Fruit fly (Drosophila melanogaster): ENCODE data around the gene Rab26.

The Rab26 gene

DNA sequence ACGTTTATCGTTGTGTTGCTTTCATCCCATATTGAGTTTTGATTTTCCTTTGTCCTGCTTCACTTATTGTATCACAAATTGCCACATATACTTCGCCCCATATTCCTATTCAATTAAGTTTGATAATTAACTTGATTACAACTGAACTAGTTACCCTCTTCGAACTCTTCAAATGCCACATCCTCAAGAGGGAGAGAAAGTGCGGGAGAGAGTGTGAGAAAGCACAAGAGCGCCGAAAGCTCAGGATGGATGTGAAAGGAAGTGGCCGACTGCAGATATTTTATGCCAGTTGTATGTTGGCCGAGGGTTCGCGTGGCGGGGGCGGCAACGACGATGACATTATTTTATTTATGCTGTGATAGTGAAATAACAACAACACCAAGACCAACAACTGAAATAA lies at the start of gene Rab26:
TSS of gene Rab26 (plus strand) at position 301 of the 400 bp plus-strand sequence.
- TF ChIP-seq ttk (optimal IDR thresholded peaks at IDR 0.05): no peak
- no peak for TF ChIP-seq psq (optimal IDR thresholded peaks at IDR 0.05)
- TF ChIP-seq Sin3A (optimal IDR thresholded peaks at IDR 0.05): no peak
- no peak for TF ChIP-seq h (optimal IDR thresholded peaks at IDR 0.05)
- no peak for TF ChIP-seq insv (optimal IDR thresholded peaks at IDR 0.05)
- TF ChIP-seq Myc (optimal IDR thresholded peaks at IDR 0.05): no peak

DNA sequence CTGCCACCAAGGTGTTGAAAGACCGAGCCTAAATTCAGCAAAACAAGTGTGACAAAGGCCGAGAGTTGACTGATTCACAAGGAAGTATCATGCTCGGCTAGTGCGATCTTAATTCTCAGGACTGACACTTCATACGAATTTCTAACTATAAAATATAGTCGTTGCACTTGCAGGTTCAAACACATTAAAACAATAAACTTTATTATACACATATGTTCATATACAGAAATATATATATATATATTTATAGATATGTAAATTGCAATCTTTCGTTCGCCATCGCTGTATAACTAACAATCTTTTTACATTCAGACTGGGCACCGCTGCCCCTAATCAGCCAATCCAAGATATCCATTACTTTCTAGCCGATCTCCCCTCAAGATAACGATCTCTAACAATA lies 48.1 kb upstream of the Rab26 start, which contains the start of gene CG9389:
TSS of gene CG9389 (minus strand) at position 101 of the 400 bp plus-strand sequence.
- TF ChIP-seq insv (optimal IDR thresholded peaks at IDR 0.05): no peak
- no peak for TF ChIP-seq h (optimal IDR thresholded peaks at IDR 0.05)
- no peak for TF ChIP-seq ttk (optimal IDR thresholded peaks at IDR 0.05)
- TF ChIP-seq psq (optimal IDR thresholded peaks at IDR 0.05): no peak
- no peak for TF ChIP-seq Myc (optimal IDR thresholded peaks at IDR 0.05)
- no peak for TF ChIP-seq Sin3A (optimal IDR thresholded peaks at IDR 0.05)

- TF ChIP-seq psq (optimal IDR thresholded peaks at IDR 0.05) (no peak), Myc (optimal IDR thresholded peaks at IDR 0.05) (no peak), h (optimal IDR thresholded peaks at IDR 0.05) (no peak), insv (optimal IDR thresholded peaks at IDR 0.05) (no peak), ttk (optimal IDR thresholded peaks at IDR 0.05) (no peak), Sin3A (optimal IDR thresholded peaks at IDR 0.05) (no peak)
Observed at dm6 chr3L:21273504-21273903, 45.1 kb upstream of the Rab26 start.

DNA sequence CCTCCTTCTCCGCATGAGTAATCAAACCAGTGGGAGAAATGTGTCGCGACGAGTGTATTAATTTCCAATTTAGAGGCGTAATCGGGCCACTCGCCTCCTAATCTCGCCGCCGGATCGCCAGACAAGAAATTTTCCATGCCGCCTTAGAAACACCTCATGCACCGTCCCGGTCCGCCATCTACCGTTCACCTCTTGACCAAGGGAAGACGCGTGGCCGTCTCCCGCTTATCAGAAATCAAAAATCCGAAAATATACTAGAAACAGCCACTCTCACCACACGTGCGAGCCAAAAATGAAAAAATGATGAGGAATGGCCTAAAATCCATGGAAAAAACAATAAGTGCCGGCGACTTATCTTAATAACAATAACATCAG lies 42.7 kb upstream of the Rab26 start:
- TF ChIP-seq ttk (optimal IDR thresholded peaks at IDR 0.05) (no peak), Myc (optimal IDR thresholded peaks at IDR 0.05) (no peak), insv (optimal IDR thresholded peaks at IDR 0.05) (no peak), h (optimal IDR thresholded peaks at IDR 0.05) (no peak), Sin3A (optimal IDR thresholded peaks at IDR 0.05) (no peak), psq (optimal IDR thresholded peaks at IDR 0.05) (no peak)

DNA sequence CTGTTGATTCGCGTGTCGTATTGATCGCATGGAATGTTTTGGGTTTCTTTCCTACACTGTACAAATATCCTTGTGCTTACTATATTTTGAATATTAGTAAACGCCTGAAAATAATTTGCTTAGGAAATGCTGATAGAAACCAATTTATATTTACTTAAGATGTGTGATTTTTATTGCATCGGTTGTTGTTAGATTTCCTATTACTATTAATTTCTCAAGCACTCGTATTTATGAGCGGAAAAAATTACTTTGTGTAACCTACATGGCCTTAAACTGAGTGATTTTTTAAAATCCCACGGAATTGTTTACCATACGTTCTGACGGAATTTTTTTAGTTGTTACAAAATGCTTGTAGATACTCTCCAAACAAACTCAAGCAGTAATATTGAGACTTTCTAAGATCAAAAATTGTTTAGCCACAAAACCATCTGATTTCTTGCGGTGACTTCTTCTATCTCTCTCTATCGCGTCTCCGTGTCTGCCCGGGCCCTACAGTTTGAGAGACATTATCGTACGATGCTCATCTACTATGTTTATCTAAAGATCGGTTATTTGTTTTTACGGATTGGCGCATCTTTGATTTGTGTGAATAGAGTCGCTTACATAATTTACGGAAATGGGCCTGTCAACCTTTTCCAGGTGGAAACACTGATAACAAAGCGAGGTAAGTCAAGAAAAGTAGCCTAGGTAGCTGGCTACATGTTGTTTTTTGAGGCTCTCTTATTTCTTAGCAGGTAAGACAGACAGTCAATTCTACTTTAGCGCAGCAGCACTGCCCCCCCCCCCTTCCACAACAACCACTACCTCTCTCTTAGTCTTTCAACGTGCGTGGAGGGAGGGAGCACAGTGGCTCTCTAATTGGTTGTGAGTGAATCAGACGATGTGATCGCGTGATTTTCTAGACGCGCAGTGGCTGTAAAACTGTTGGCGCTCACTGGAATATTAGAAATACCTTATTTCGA lies 42.0 kb upstream of the Rab26 start:
- TF ChIP-seq ttk (optimal IDR thresholded peaks at IDR 0.05) (peak; percentile 45), insv (optimal IDR thresholded peaks at IDR 0.05) (no peak), h (optimal IDR thresholded peaks at IDR 0.05) (no peak), Sin3A (optimal IDR thresholded peaks at IDR 0.05) (no peak), Myc (optimal IDR thresholded peaks at IDR 0.05) (no peak), psq (optimal IDR thresholded peaks at IDR 0.05) (no peak)

DNA sequence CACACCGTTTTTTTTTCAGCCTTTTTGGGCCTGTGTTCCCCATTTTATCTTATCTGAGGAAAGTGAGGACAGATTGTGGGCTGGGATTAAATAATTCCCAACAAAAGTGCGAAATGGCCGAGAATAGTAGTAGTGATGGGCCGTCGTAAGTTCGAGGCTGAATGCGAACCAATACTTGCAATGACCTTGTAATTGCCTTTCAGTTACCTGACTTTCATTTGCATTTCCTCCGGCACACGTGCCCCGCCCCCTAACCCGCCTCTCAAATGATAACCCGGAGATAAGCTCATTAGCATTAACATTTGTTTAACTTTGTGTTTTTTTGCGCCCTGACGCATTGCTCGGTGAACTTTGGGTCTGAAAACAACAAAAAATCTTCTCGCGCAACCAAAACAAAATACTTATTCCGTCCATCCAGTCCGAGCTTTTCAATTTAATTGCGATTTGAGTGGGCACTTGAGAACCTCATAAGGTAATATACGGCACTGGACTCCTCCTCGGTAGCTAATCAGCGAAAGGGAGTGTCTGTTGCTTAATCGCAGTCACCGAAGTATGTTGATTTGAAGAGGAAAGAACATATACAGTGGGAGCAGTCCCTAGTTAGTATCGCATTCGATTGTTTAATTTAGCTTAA lies 40.6 kb upstream of the Rab26 start:
- no peak for TF ChIP-seq ttk (optimal IDR thresholded peaks at IDR 0.05)
- TF ChIP-seq h (optimal IDR thresholded peaks at IDR 0.05): no peak
- no peak for TF ChIP-seq psq (optimal IDR thresholded peaks at IDR 0.05)
- no peak for TF ChIP-seq Myc (optimal IDR thresholded peaks at IDR 0.05)
- TF ChIP-seq insv (optimal IDR thresholded peaks at IDR 0.05): no peak
- TF ChIP-seq Sin3A (optimal IDR thresholded peaks at IDR 0.05): no peak

dm6 chr3L:21279168-21279567 lies 39.4 kb upstream of the Rab26 start:
- no peak for TF ChIP-seq Myc (optimal IDR thresholded peaks at IDR 0.05)
- TF ChIP-seq psq (optimal IDR thresholded peaks at IDR 0.05): no peak
- TF ChIP-seq insv (optimal IDR thresholded peaks at IDR 0.05): no peak
- TF ChIP-seq Sin3A (optimal IDR thresholded peaks at IDR 0.05): no peak
- TF ChIP-seq ttk (optimal IDR thresholded peaks at IDR 0.05): no peak
- no peak for TF ChIP-seq h (optimal IDR thresholded peaks at IDR 0.05)

DNA sequence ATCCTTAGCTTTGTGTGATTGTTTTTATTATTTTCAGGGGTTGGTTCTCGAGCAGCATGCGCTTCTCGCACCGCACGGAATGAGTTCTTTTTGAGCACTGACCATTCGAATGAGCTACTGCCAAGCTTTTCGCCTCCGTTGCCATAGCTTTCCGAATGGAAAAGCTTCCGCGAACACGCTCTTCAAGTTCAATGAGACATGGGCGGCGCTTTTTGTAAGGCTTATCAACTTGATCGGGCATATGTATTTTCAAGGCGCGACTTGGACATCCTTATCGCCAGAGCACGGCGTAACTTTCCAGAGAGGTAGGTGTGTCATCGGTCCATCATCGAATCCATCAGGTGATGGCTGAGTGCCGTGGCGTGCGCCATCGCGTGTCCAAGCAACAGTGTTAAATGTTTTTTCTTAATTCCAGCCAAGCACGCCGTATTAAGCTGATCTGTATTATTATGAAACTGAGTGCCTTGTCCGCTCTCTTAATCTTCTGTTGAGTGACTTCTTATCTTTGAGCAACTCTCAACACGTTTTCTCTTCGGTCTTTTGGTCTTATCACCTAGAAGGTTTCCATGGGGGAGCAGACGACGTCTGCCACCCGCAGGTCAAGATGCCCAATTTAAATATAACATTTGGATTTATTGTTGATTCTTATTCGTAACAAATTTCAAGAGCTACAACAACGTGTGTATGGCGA lies 38.6 kb upstream of the Rab26 start, which contains the start of gene AcCoAS:
TSS of gene AcCoAS (minus strand) at position 368 of the 691 bp plus-strand sequence.
- TF ChIP-seq ttk (optimal IDR thresholded peaks at IDR 0.05) (no peak), h (optimal IDR thresholded peaks at IDR 0.05) (no peak), insv (optimal IDR thresholded peaks at IDR 0.05) (no peak), Sin3A (optimal IDR thresholded peaks at IDR 0.05) (no peak), psq (optimal IDR thresholded peaks at IDR 0.05) (no peak), Myc (optimal IDR thresholded peaks at IDR 0.05) (no peak)

- TF ChIP-seq psq (optimal IDR thresholded peaks at IDR 0.05): no peak
- no peak for TF ChIP-seq insv (optimal IDR thresholded peaks at IDR 0.05)
- no peak for TF ChIP-seq ttk (optimal IDR thresholded peaks at IDR 0.05)
- TF ChIP-seq Myc (optimal IDR thresholded peaks at IDR 0.05): no peak
- TF ChIP-seq Sin3A (optimal IDR thresholded peaks at IDR 0.05): no peak
- TF ChIP-seq h (optimal IDR thresholded peaks at IDR 0.05): no peak
Observed at dm6 chr3L:21280996-21281691, 37.4 kb upstream of the Rab26 start, which contains the start of gene ppl. Gene ppl (minus strand): TSS chr3L:21281506.

DNA sequence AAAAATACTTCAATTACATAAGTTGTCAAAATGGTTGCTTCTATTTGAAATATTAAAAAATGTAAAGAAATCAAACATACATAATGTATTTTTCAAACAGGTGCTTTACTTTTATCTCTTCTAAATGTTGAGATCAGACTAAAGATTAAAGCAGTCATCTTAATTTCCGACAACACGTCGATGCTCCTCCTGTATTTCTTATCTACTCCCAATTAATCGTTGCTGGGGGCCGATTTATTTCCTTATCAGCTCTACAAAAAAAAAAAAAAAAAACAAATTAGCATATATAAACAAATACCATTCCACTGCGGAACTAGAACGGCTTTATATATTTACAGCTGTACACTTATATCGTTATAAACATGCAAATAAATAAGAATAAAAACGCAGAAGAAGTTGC lies 36.9 kb upstream of the Rab26 start:
- no peak for TF ChIP-seq psq (optimal IDR thresholded peaks at IDR 0.05)
- no peak for TF ChIP-seq h (optimal IDR thresholded peaks at IDR 0.05)
- no peak for TF ChIP-seq insv (optimal IDR thresholded peaks at IDR 0.05)
- no peak for TF ChIP-seq ttk (optimal IDR thresholded peaks at IDR 0.05)
- TF ChIP-seq Myc (optimal IDR thresholded peaks at IDR 0.05): no peak
- TF ChIP-seq Sin3A (optimal IDR thresholded peaks at IDR 0.05): no peak

DNA sequence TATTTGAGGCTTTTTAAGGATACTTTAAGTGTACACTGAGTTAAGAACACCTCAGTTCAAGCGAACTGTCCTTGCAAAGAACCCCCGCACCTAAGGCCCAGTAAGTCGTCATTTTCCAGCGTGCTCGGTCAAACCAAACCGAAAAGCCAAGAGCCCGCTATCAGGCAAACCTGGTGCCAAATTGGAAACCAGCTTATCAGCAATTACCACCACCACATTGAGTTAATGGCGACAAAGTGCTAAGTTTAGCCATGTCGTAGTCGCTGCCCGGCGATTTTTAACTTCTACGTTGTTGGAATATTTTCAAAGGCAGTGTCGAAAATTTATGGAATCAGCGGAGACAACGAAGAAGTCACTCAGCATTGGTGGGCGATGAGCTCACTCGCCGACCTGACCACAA lies 35.8 kb upstream of the Rab26 start:
- TF ChIP-seq ttk (optimal IDR thresholded peaks at IDR 0.05) (no peak), h (optimal IDR thresholded peaks at IDR 0.05) (no peak), psq (optimal IDR thresholded peaks at IDR 0.05) (no peak), insv (optimal IDR thresholded peaks at IDR 0.05) (no peak), Sin3A (optimal IDR thresholded peaks at IDR 0.05) (no peak), Myc (optimal IDR thresholded peaks at IDR 0.05) (no peak)

Measured in Kc167 (cell line).